Fruit fly (Drosophila melanogaster): ENCODE data around the gene Herc4.

Herc4 gene

dm6 chr3L:1349942-1350923, 36.7 kb downstream of the Herc4 start (continued):
- TF ChIP-seq CG31627 (GFP tag; optimal IDR thresholded peaks at IDR 0.05): peak; percentile 35
- TF ChIP-seq pdm3 (GFP tag; optimal IDR thresholded peaks at IDR 0.05): peak; percentile 45
- TF ChIP-seq Eip93F (GFP tag; optimal IDR thresholded peaks at IDR 0.05): peak; percentile 11
- no peak for TF ChIP-seq Gug (GFP tag; IDR thresholded peaks at IDR 0.05)
- peak; percentile 67 for TF ChIP-seq Eip78C (GFP tag)
- peak; percentile 5 for TF ChIP-seq CG11762 (GFP tag; optimal IDR thresholded peaks at IDR 0.05; ENCODE audit: insufficient read depth)
- TF ChIP-seq CG3919 (GFP tag; optimal IDR thresholded peaks at IDR 0.05): peak; percentile 34
- peak; percentile 32 for TF ChIP-seq Ets96B (tag; optimal IDR thresholded peaks at IDR 0.05)
- peak; percentile 73 for TF ChIP-seq svp (GFP tag)
- peak; percentile 46 for TF ChIP-seq lz (GFP tag; optimal IDR thresholded peaks at IDR 0.05)
- TF ChIP-seq CG15336 (GFP tag; IDR thresholded peaks at IDR 0.05): no peak

- TF ChIP-seq Smox (GFP tag; optimal IDR thresholded peaks at IDR 0.05) (no peak), CG10631 (GFP tag; optimal IDR thresholded peaks at IDR 0.05) (no peak), Hr38 (GFP tag; optimal IDR thresholded peaks at IDR 0.05) (no peak), Eip78C (GFP tag) (no peak), Blimp-1 (GFP tag; optimal IDR thresholded peaks at IDR 0.05) (no peak), CG8632 (GFP tag; optimal IDR thresholded peaks at IDR 0.05) (no peak), CG15336 (GFP tag; IDR thresholded peaks at IDR 0.05) (no peak), Sox14 (GFP tag; optimal IDR thresholded peaks at IDR 0.05) (no peak), CG8319 (GFP tag; optimal IDR thresholded peaks at IDR 0.05) (no peak), Met (GFP tag; optimal IDR thresholded peaks at IDR 0.05) (no peak), CG11294 (GFP tag; IDR thresholded peaks at IDR 0.05) (no peak), CG32006 (GFP tag; optimal IDR thresholded peaks at IDR 0.05) (no peak), cyc (GFP tag; optimal IDR thresholded peaks at IDR 0.05) (no peak), Hr4 (GFP tag; optimal IDR thresholded peaks at IDR 0.05) (no peak), acj6 (GFP tag; optimal IDR thresholded peaks at IDR 0.05) (no peak), CG11902 (GFP tag; optimal IDR thresholded peaks at IDR 0.05) (no peak), salr (GFP tag; optimal IDR thresholded peaks at IDR 0.05) (no peak), pdm3 (GFP tag; optimal IDR thresholded peaks at IDR 0.05) (no peak), Eip75B (GFP tag; optimal IDR thresholded peaks at IDR 0.05) (no peak)
Observed at dm6 chr3L:1350924-1351215, 37.4 kb downstream of the Herc4 start, which contains the start of gene CG9166. Gene CG9166, plus strand, starts transcription at chr3L:1351116.

dm6 chr3L:1352065-1352464, 38.6 kb downstream of the Herc4 start:
- TF ChIP-seq CG8119 (GFP tag; IDR thresholded peaks at IDR 0.05) (no peak), topi (GFP tag; optimal IDR thresholded peaks at IDR 0.05) (peak; percentile 36), CG16779 (tag; optimal IDR thresholded peaks at IDR 0.05) (no peak), CG6808 (GFP tag; optimal IDR thresholded peaks at IDR 0.05) (no peak), CG8319 (GFP tag; optimal IDR thresholded peaks at IDR 0.05) (no peak), CG6276 (GFP tag; optimal IDR thresholded peaks at IDR 0.05) (no peak), CG31627 (GFP tag; optimal IDR thresholded peaks at IDR 0.05) (peak; percentile 43), CG11902 (GFP tag; optimal IDR thresholded peaks at IDR 0.05) (no peak), fkh (GFP tag; optimal IDR thresholded peaks at IDR 0.05) (no peak), Lpt (GFP tag; optimal IDR thresholded peaks at IDR 0.05) (no peak), ss (GFP tag; optimal IDR thresholded peaks at IDR 0.05) (no peak), CG7368 (GFP tag; optimal IDR thresholded peaks at IDR 0.05) (no peak), CG4318 (GFP tag; optimal IDR thresholded peaks at IDR 0.05) (no peak), Ets21C (GFP tag; optimal IDR thresholded peaks at IDR 0.05) (no peak), vri (GFP tag; optimal IDR thresholded peaks at IDR 0.05) (peak; percentile 1), Gug (GFP tag; IDR thresholded peaks at IDR 0.05) (no peak), svp (GFP tag) (peak; percentile 77), CG32006 (GFP tag; optimal IDR thresholded peaks at IDR 0.05) (no peak), Ets96B (tag; optimal IDR thresholded peaks at IDR 0.05) (no peak), salr (GFP tag; optimal IDR thresholded peaks at IDR 0.05) (peak in 1 of 2 experiments; percentile 28), CG15336 (GFP tag; IDR thresholded peaks at IDR 0.05) (peak; percentile 19; the same call in 1 of the 2 replicates), dsx (GFP tag; optimal IDR thresholded peaks at IDR 0.05; ENCODE audit: poor library complexity, severe bottlenecking) (peak; percentile 6), Sox14 (GFP tag; optimal IDR thresholded peaks at IDR 0.05) (peak; percentile 49), Smox (GFP tag; optimal IDR thresholded peaks at IDR 0.05) (peak; percentile 40), Eip78C (GFP tag) (peak; percentile 83), lz (GFP tag; optimal IDR thresholded peaks at IDR 0.05) (peak; percentile 46), CG6854 (GFP tag; optimal IDR thresholded peaks at IDR 0.05) (no peak), esn (GFP tag; optimal IDR thresholded peaks at IDR 0.05) (peak; percentile 49), CG6163 (GFP tag; IDR thresholded peaks at IDR 0.05) (no peak), fd85E (GFP tag; optimal IDR thresholded peaks at IDR 0.05) (no peak), Blimp-1 (GFP tag; optimal IDR thresholded peaks at IDR 0.05) (no peak), CG10631 (GFP tag; optimal IDR thresholded peaks at IDR 0.05) (no peak), spab (GFP tag; optimal IDR thresholded peaks at IDR 0.05) (no peak)
